Worm (Caenorhabditis elegans) whole organism, L3 larva: Measurements from ENCODE around the gene dsl-5.

Experiments used
- aly-2 ChIP-seq: fragments of 150-350 bp; optimal IDR thresholded peaks from 2 replicates; lab custom pipeline; 2014; ENCODE audit warnings: missing biosample characterization, missing genetic modification characterization
- ceh-16 ChIP-seq: sonication (generic microtip); optimal IDR thresholded peaks from 2 replicates; lab custom pipeline; 2017; ENCODE audit warnings: missing biosample characterization, missing genetic modification characterization
- ceh-82 ChIP-seq: fragments of 150-350 bp; optimal IDR thresholded peaks from 2 replicates; lab custom pipeline; 2014; ENCODE audit warnings: missing biosample characterization, missing genetic modification characterization
- daf-12 ChIP-seq: fragments of 150-350 bp; optimal IDR thresholded peaks from 2 replicates; lab custom pipeline; 2014; ENCODE audit warnings: missing biosample characterization, missing genetic modification reagents, missing genetic modification characterization
- egl-27 ChIP-seq: sonication (generic microtip); optimal IDR thresholded peaks from 4 replicates; lab custom pipeline; 2017; ENCODE audit warnings: missing biosample characterization, missing genetic modification reagents, missing genetic modification characterization
- lin-15B ChIP-seq: fragments of 150-350 bp; optimal IDR thresholded peaks from 2 replicates; lab custom pipeline; 2014; ENCODE audit warnings: missing biosample characterization, missing genetic modification characterization
- lsy-12 ChIP-seq: sonication (generic microtip); optimal IDR thresholded peaks from 2 replicates; lab custom pipeline; 2016; ENCODE audit warnings: mild to moderate bottlenecking, missing genetic modification characterization, missing compliant biosample characterization
- nhr-11 ChIP-seq: fragments of 150-350 bp; optimal IDR thresholded peaks from 2 replicates; lab custom pipeline; 2014; ENCODE audit warnings: missing biosample characterization, missing genetic modification characterization
- nhr-25 ChIP-seq: sonication (generic microtip); optimal IDR thresholded peaks from 2 replicates; lab custom pipeline; 2017; ENCODE audit warnings: missing biosample characterization, missing genetic modification characterization
- nhr-28 ChIP-seq: fragments of 150-350 bp; optimal IDR thresholded peaks from 2 replicates; lab custom pipeline; 2014; ENCODE audit warnings: missing biosample characterization, missing genetic modification characterization
- nhr-76 ChIP-seq: fragments of 150-350 bp; sonication (generic microtip); optimal IDR thresholded peaks from 5 replicates; lab custom pipeline; 2014; ENCODE audit warnings: missing biosample characterization, missing genetic modification characterization
- unc-39 ChIP-seq: sonication (generic microtip); optimal IDR thresholded peaks from 4 replicates; lab custom pipeline; 2017; ENCODE audit warnings: missing biosample characterization, missing genetic modification characterization
- unc-62 ChIP-seq: fragments of 150-350 bp; sonication (generic microtip); optimal IDR thresholded peaks from 4 replicates; lab custom pipeline; 2014; ENCODE audit warnings: missing biosample characterization, missing genetic modification reagents, missing genetic modification characterization

DNA sequence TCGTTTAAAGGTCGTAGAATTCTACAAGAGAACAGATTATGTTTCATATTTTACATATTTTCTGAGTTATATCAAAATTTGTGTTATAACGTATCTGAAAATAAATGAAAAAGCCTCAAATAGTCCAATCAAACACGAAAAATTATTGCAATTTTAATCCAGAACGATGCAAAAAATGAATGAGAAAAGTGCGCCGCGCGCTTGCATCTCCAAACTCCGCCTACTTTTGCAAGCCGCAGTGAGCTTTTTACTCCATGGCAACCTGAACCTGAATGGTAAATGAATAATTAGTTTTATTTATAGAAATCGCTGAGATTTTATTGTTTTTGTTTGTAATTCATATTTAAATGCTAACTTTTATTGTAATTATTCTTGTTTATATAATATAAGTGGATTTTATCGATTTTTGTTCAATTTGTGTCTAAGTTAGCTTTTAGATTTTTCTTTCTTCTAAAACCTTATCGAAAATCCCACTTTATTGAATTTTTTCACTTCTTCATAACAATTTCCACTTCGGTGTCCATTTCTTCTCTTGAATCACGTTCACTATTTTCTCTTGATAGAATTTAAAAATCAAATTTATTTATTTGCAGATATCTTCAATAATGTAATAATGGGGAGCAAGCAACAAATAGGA lies 35.5 kb upstream of the dsl-5 start, which contains the start of gene ZK809.5:
- TF ChIP-seq nhr-76 = no peak
- no peak for TF ChIP-seq egl-27 (tag; lab: Kevin White, UChicago)
- no peak for TF ChIP-seq nhr-25 (tag; lab: Kevin White, UChicago)
- no peak for TF ChIP-seq aly-2 (tag; lab: Kevin White, UChicago)
- TF ChIP-seq daf-12 (tag; lab: Kevin White, UChicago) = no peak
- no peak for TF ChIP-seq unc-62
- no peak for TF ChIP-seq nhr-28
- no peak for TF ChIP-seq unc-39 (tag; lab: Kevin White, UChicago)
- TF ChIP-seq ceh-82 (tag; lab: Kevin White, UChicago) = no peak
- no peak for TF ChIP-seq lin-15B (tag; lab: Kevin White, UChicago)
- TF ChIP-seq ceh-16 = no peak
- TF ChIP-seq nhr-11 (tag; lab: Kevin White, UChicago) = no peak
- no peak for TF ChIP-seq lsy-12 (tag; lab: Kevin White, UChicago)
